Worm (Caenorhabditis elegans) whole organism, L3 larva: ENCODE data around the gene T27D12.1.

ENCODE experiments used
- R02D3.7 ChIP-seq: fragments of 150-350 bp; optimal IDR thresholded peaks from 2 replicates; lab custom pipeline; 2014; ENCODE audit warnings: missing biosample characterization, missing genetic modification characterization
- ama-1 ChIP-seq: fragments of 150-350 bp; optimal IDR thresholded peaks from 2 replicates; lab custom pipeline; 2018
- ceh-28 ChIP-seq: fragments of 150-350 bp; optimal IDR thresholded peaks from 2 replicates; lab custom pipeline; 2014; ENCODE audit warnings: missing biosample characterization, missing genetic modification reagents, missing genetic modification characterization
- ceh-82 ChIP-seq: fragments of 150-350 bp; optimal IDR thresholded peaks from 2 replicates; lab custom pipeline; 2014; ENCODE audit warnings: missing biosample characterization, missing genetic modification characterization
- elt-2 ChIP-seq: sonication (generic microtip); optimal IDR thresholded peaks from 2 replicates; lab custom pipeline; 2016; ENCODE audit warnings: missing genetic modification reagents, mild to moderate bottlenecking, missing genetic modification characterization, missing compliant biosample characterization
- elt-3 ChIP-seq, 3 experiments: fragments of 150-350 bp in 1 of 3; sonication (generic microtip) in 2 of 3; optimal IDR thresholded peaks; 2 replicates in 2 of 3; 4 replicates in 1 of 3; lab custom pipeline; 2014 to 2017; ENCODE audit warnings: missing biosample characterization in 3 of 3, missing genetic modification characterization in 3 of 3
- eor-1 ChIP-seq, 2 experiments: fragments of 150-350 bp; optimal IDR thresholded peaks; 2 replicates each; lab custom pipeline; 2014 to 2018; ENCODE audit warnings: missing biosample characterization in 2 of 2, missing genetic modification characterization in 2 of 2
- mdl-1 ChIP-seq: fragments of 150-350 bp; optimal IDR thresholded peaks from 2 replicates; lab custom pipeline; 2014; ENCODE audit warnings: missing biosample characterization, missing genetic modification characterization
- mml-1 ChIP-seq: fragments of 150-350 bp; sonication (generic microtip); optimal IDR thresholded peaks from 3 replicates; lab custom pipeline; 2014; ENCODE audit warnings: missing biosample characterization, missing genetic modification characterization
- nfya-1 ChIP-seq: sonication (generic microtip); optimal IDR thresholded peaks from 2 replicates; lab custom pipeline; 2017; ENCODE audit warnings: missing genetic modification characterization, mild to moderate bottlenecking, missing compliant biosample characterization, antibody characterized with exemption, moderate library complexity; ENCODE audit not compliant: insufficient read depth
- nhr-23 ChIP-seq: fragments of 150-350 bp; optimal IDR thresholded peaks from 2 replicates; lab custom pipeline; 2014; ENCODE audit warnings: missing biosample characterization, missing genetic modification reagents, missing genetic modification characterization
- nhr-237 ChIP-seq: fragments of 150-350 bp; optimal IDR thresholded peaks from 2 replicates; lab custom pipeline; 2014; ENCODE audit warnings: missing biosample characterization, missing genetic modification characterization
- snpc-4 ChIP-seq: fragments of 150-350 bp; optimal IDR thresholded peaks from 2 replicates; lab custom pipeline; 2014; ENCODE audit warnings: missing biosample characterization, missing genetic modification characterization
- ztf-4 ChIP-seq: fragments of 150-350 bp; optimal IDR thresholded peaks from 2 replicates; lab custom pipeline; 2014; ENCODE audit warnings: missing biosample characterization, missing genetic modification characterization

DNA sequence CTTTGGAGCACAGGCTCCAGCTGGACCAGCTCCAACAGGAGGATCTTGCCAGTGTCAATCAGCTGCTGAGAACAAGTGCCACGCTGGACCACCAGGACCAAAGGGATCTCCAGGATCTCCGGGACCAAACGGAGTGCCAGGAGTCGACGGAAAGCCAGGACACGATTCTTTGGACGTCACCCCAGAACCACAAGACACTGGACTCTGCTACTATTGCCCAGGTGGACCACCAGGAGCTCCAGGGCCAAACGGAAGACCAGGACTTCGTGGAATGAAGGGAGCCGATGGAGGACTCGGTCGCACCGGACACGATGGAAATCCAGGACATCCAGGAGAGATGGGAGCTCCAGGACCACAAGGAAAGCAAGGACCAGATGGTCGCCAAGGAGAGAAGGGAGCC lies 26.5 kb downstream of the T27D12.1 start:
- TF ChIP-seq nhr-237 (tag; lab: Kevin White, UChicago) (no peak), elt-3 (tag; optimal IDR thresholded peaks at IDR 0.05; lab: Kevin White, UChicago) (no peak), ceh-82 (no peak), eor-1 (tag; optimal IDR thresholded peaks at IDR 0.05; lab: Kevin White, UChicago) (no peak), R02D3.7 (tag; lab: Kevin White, UChicago) (no peak), elt-2 (tag; lab: Kevin White, UChicago) (no peak), nfya-1 (tag; lab: Kevin White, UChicago) (no peak), snpc-4 (tag; lab: Kevin White, UChicago) (no peak), mdl-1 (tag; lab: Kevin White, UChicago) (no peak), mml-1 (tag; lab: Kevin White, UChicago) (no peak), ama-1 (lab: Kevin White, UChicago) (no peak), ztf-4 (tag; lab: Kevin White, UChicago) (no peak), ceh-28 (tag; lab: Kevin White, UChicago) (no peak), nhr-23 (tag; lab: Kevin White, UChicago) (no peak)
